Fruit fly (Drosophila melanogaster) whole organism, embryonic: ENCODE results near the gene hop.

Experiments
- Bdp1 ChIP-seq: fragments of 200-800 bp; sonication (Bioruptor generic); optimal IDR thresholded peaks from 3 replicates; lab custom pipeline; 2016; ENCODE audit warnings: missing biosample characterization, missing genetic modification characterization
- Bteb2 ChIP-seq: fragments of 200-800 bp; sonication (Bioruptor generic); optimal IDR thresholded peaks from 2 replicates; lab custom pipeline; 2016; ENCODE audit warnings: missing biosample characterization, missing genetic modification characterization
- CG10274 ChIP-seq: fragments of 200-800 bp; sonication (Bioruptor generic); optimal IDR thresholded peaks from 3 replicates; lab custom pipeline; 2017; ENCODE audit warnings: missing biosample characterization, mild to moderate bottlenecking, missing genetic modification characterization
- CG10543 ChIP-seq: fragments of 200-800 bp; sonication (Bioruptor generic); optimal IDR thresholded peaks from 3 replicates; lab custom pipeline; 2017; ENCODE audit warnings: missing biosample characterization, mild to moderate bottlenecking, missing genetic modification characterization, moderate library complexity
- CG13123 ChIP-seq: fragments of 200-800 bp; sonication (Bioruptor generic); optimal IDR thresholded peaks from 2 replicates; lab custom pipeline; 2016; ENCODE audit warnings: missing biosample characterization, missing genetic modification characterization
- CG15479 ChIP-seq: fragments of 200-800 bp; sonication (Bioruptor generic); optimal IDR thresholded peaks from 3 replicates; lab custom pipeline; 2019; ENCODE audit warnings: missing biosample characterization, mild to moderate bottlenecking, missing genetic modification characterization, moderate library complexity
- CG1647 ChIP-seq: fragments of 200-800 bp; sonication (Bioruptor generic); optimal IDR thresholded peaks from 3 replicates; lab custom pipeline; 2016; ENCODE audit warnings: missing biosample characterization, missing genetic modification characterization
- CG2202 ChIP-seq: fragments of 200-800 bp; sonication (Bioruptor generic); optimal IDR thresholded peaks from 2 replicates; lab custom pipeline; 2018; ENCODE audit warnings: missing biosample characterization, mild to moderate bottlenecking, missing genetic modification characterization
- CG31224 ChIP-seq: fragments of 200-800 bp; sonication (Bioruptor generic); IDR thresholded peaks from 2 replicates; pipeline ENCODE4 v1.3.6; 2022; ENCODE audit warnings: missing biosample characterization, missing genetic modification characterization
- CG32772 ChIP-seq: fragments of 200-800 bp; sonication (Bioruptor generic); IDR thresholded peaks from 2 replicates; pipeline ENCODE4 v1.3.6; 2022; ENCODE audit warnings: missing biosample characterization, missing genetic modification characterization
- CG3407 ChIP-seq: fragments of 200-800 bp; sonication (Bioruptor generic); optimal IDR thresholded peaks from 2 replicates; lab custom pipeline; 2018; ENCODE audit warnings: missing biosample characterization, mild to moderate bottlenecking, missing genetic modification characterization
- CG3838 ChIP-seq: fragments of 200-800 bp; sonication (Bioruptor generic); optimal IDR thresholded peaks from 3 replicates; lab custom pipeline; 2016; ENCODE audit warnings: missing biosample characterization, missing genetic modification characterization
- CG6272 ChIP-seq: fragments of 200-800 bp; sonication (Bioruptor generic); IDR thresholded peaks from 2 replicates; pipeline ENCODE4 v1.3.6; 2022; ENCODE audit warnings: missing biosample characterization, missing genetic modification characterization
- CG6683 ChIP-seq: fragments of 200-800 bp; sonication (Bioruptor generic); optimal IDR thresholded peaks from 2 replicates; lab custom pipeline; 2017; ENCODE audit warnings: missing biosample characterization, mild to moderate bottlenecking, missing genetic modification characterization, missing genetic modification reagents
- CG6689 ChIP-seq: fragments of 200-800 bp; sonication (Bioruptor generic); IDR thresholded peaks from 2 replicates; pipeline ENCODE4 v1.3.6; 2022; ENCODE audit warnings: missing biosample characterization, missing genetic modification characterization
- CG6813 ChIP-seq: fragments of 200-800 bp; sonication (Bioruptor generic); optimal IDR thresholded peaks from 2 replicates; lab custom pipeline; 2017; ENCODE audit warnings: missing biosample characterization, missing genetic modification characterization, mild to moderate bottlenecking, moderate library complexity, missing genetic modification reagents
- CG7987 ChIP-seq: fragments of 200-800 bp; sonication (Bioruptor generic); optimal IDR thresholded peaks from 2 replicates; lab custom pipeline; 2018; ENCODE audit warnings: missing biosample characterization, mild to moderate bottlenecking, missing genetic modification characterization, moderate library complexity
- CG9876 ChIP-seq: fragments of 200-800 bp; sonication (Bioruptor generic); optimal IDR thresholded peaks from 2 replicates; lab custom pipeline; 2016; ENCODE audit warnings: missing biosample characterization, missing genetic modification characterization
- Dip2 ChIP-seq: fragments of 200-800 bp; sonication (Bioruptor generic); IDR thresholded peaks from 2 replicates; pipeline ENCODE4 v1.3.6; 2022; ENCODE audit warnings: missing biosample characterization, missing genetic modification characterization
- Dp ChIP-seq: fragments of 200-800 bp; sonication (Bioruptor generic); optimal IDR thresholded peaks from 2 replicates; lab custom pipeline; 2018; ENCODE audit warnings: missing biosample characterization, mild to moderate bottlenecking, missing genetic modification characterization, moderate library complexity
- Dref ChIP-seq: fragments of 200-800 bp; sonication (Bioruptor generic); IDR thresholded peaks from 2 replicates; pipeline ENCODE4 v1.3.6; 2022; ENCODE audit warnings: missing biosample characterization, missing genetic modification characterization
- Drgx ChIP-seq: fragments of 200-800 bp; sonication (Bioruptor generic); IDR thresholded peaks from 2 replicates; pipeline ENCODE4 v1.3.6; 2022; ENCODE audit warnings: missing biosample characterization, missing genetic modification characterization
- Fer3 ChIP-seq: fragments of 200-800 bp; sonication (Bioruptor generic); optimal IDR thresholded peaks from 2 replicates; lab custom pipeline; 2018; ENCODE audit warnings: missing biosample characterization, mild to moderate bottlenecking, missing genetic modification characterization, moderate library complexity
- HLH3B ChIP-seq: fragments of 200-800 bp; sonication (Bioruptor generic); IDR thresholded peaks from 2 replicates; pipeline ENCODE4 v1.3.6; 2022; ENCODE audit warnings: missing biosample characterization, missing genetic modification characterization
- Hmr ChIP-seq: fragments of 200-800 bp; sonication (Bioruptor generic); optimal IDR thresholded peaks from 3 replicates; lab custom pipeline; 2017; ENCODE audit warnings: mild to moderate bottlenecking, missing biosample characterization, missing genetic modification reagents, missing genetic modification characterization
- Hr39 ChIP-seq: fragments of >200 bp; optimal IDR thresholded peaks from 2 replicates; lab custom pipeline; 2017
- MTF-1 ChIP-seq: fragments of 200-800 bp; sonication (Bioruptor generic); optimal IDR thresholded peaks from 2 replicates; lab custom pipeline; 2018; ENCODE audit warnings: missing biosample characterization, mild to moderate bottlenecking, missing genetic modification characterization, borderline replicate concordance
- NFAT ChIP-seq: fragments of 200-800 bp; sonication (Bioruptor generic); IDR thresholded peaks from 2 replicates; pipeline ENCODE4 v1.3.6; 2022; ENCODE audit warnings: missing biosample characterization, missing genetic modification characterization
- Sry-β ChIP-seq: fragments of 200-800 bp; sonication (Bioruptor generic); optimal IDR thresholded peaks from 2 replicates; lab custom pipeline; 2018; ENCODE audit warnings: missing biosample characterization, mild to moderate bottlenecking, missing genetic modification characterization, moderate library complexity
- ase ChIP-seq: fragments of 200-800 bp; sonication (Bioruptor generic); IDR thresholded peaks from 3 replicates; pipeline ENCODE4 v1.3.6; 2022; ENCODE audit warnings: missing biosample characterization, missing genetic modification characterization
- bowl ChIP-seq: fragments of 200-800 bp; sonication (Bioruptor generic); IDR thresholded peaks from 2 replicates; pipeline ENCODE4 v1.3.6; 2022; ENCODE audit warnings: missing biosample characterization, missing genetic modification characterization
- br ChIP-seq: fragments of >200 bp; optimal IDR thresholded peaks from 2 replicates; lab custom pipeline; 2017
- chinmo ChIP-seq: fragments of 200-800 bp; sonication (Bioruptor generic); IDR thresholded peaks from 4 replicates; pipeline ENCODE4 v1.3.6; 2022; ENCODE audit warnings: missing biosample characterization, missing genetic modification characterization; ENCODE audit not compliant: partially characterized antibody
- corto ChIP-seq: fragments of 200-800 bp; sonication (Bioruptor generic); optimal IDR thresholded peaks from 2 replicates; lab custom pipeline; 2016; ENCODE audit warnings: missing biosample characterization, mild to moderate bottlenecking, missing genetic modification characterization, moderate library complexity
- crp ChIP-seq, 2 experiments: fragments of 200-800 bp; sonication (Bioruptor generic); optimal IDR thresholded peaks; 2 replicates in 1 of 2; 3 replicates in 1 of 2; lab custom pipeline; 2017; ENCODE audit warnings: missing biosample characterization in 2 of 2, missing genetic modification characterization in 2 of 2, mild to moderate bottlenecking in 1 of 2, moderate library complexity in 1 of 2
- ewg ChIP-seq: fragments of 200-800 bp; sonication (Bioruptor generic); optimal IDR thresholded peaks from 3 replicates; lab custom pipeline; 2017; ENCODE audit warnings: mild to moderate bottlenecking, missing biosample characterization, missing genetic modification reagents, missing genetic modification characterization
- ftz-f1 ChIP-seq: fragments of 200-800 bp; sonication (Bioruptor generic); optimal IDR thresholded peaks from 2 replicates; lab custom pipeline; 2016; ENCODE audit warnings: missing biosample characterization, missing genetic modification characterization
- hb ChIP-seq: fragments of 200-800 bp; sonication (Bioruptor generic); IDR thresholded peaks from 3 replicates; pipeline ENCODE4 v1.3.6; 2022; ENCODE audit warnings: missing biosample characterization, missing genetic modification characterization; ENCODE audit not compliant: partially characterized antibody
- hth ChIP-seq: fragments of >200 bp; optimal IDR thresholded peaks from 2 replicates; lab custom pipeline; 2017; ENCODE audit warnings: inconsistent platforms
- kah ChIP-seq: fragments of 200-800 bp; sonication (Bioruptor generic); optimal IDR thresholded peaks from 2 replicates; lab custom pipeline; 2018; ENCODE audit warnings: missing biosample characterization, mild to moderate bottlenecking, missing genetic modification characterization
- ken ChIP-seq: fragments of 200-800 bp; sonication (Bioruptor generic); IDR thresholded peaks from 3 replicates; pipeline ENCODE4 v1.3.6; 2022; ENCODE audit warnings: missing biosample characterization, missing genetic modification characterization
- lmd ChIP-seq: fragments of 200-800 bp; sonication (Bioruptor generic); IDR thresholded peaks from 2 replicates; pipeline ENCODE4 v1.3.6; 2022; ENCODE audit warnings: missing biosample characterization, missing genetic modification characterization
- lola ChIP-seq, 3 experiments: fragments of >200 bp in 2 of 3; fragments of 200-800 bp in 1 of 3; sonication (Bioruptor generic) in 1 of 3; optimal IDR thresholded peaks; 2 replicates each; lab custom pipeline; 2017 to 2019; ENCODE audit warnings: missing biosample characterization in 3 of 3, missing genetic modification characterization in 3 of 3, mild to moderate bottlenecking in 1 of 3, moderate library complexity in 1 of 3
- nerfin-1 ChIP-seq: fragments of 200-800 bp; sonication (Bioruptor generic); optimal IDR thresholded peaks from 3 replicates; lab custom pipeline; 2019; ENCODE audit warnings: missing biosample characterization, mild to moderate bottlenecking, missing genetic modification characterization, moderate library complexity
- p53 ChIP-seq: fragments of 200-800 bp; sonication (Bioruptor generic); optimal IDR thresholded peaks from 2 replicates; lab custom pipeline; 2016; ENCODE audit warnings: missing biosample characterization, missing genetic modification characterization
- pan ChIP-seq, 4 experiments: fragments of >200 bp in 3 of 4; fragments of 200-800 bp in 1 of 4; sonication (Bioruptor generic) in 1 of 4; optimal IDR thresholded peaks in 3 of 4; IDR thresholded peaks in 1 of 4; 2 replicates each; pipeline versions ENCODE4 v1.3.6 to Lab custom; 2017 to 2022; ENCODE audit warnings: missing biosample characterization in 2 of 4, missing genetic modification characterization in 2 of 4, mixed read lengths in 1 of 4
- scrt ChIP-seq: fragments of 200-800 bp; sonication (Bioruptor generic); optimal IDR thresholded peaks from 2 replicates; lab custom pipeline; 2018; ENCODE audit warnings: missing biosample characterization, mild to moderate bottlenecking, missing genetic modification characterization, moderate library complexity
- sens-2 ChIP-seq: fragments of 200-800 bp; sonication (Bioruptor generic); IDR thresholded peaks from 2 replicates; pipeline ENCODE4 v1.3.6; 2022; ENCODE audit warnings: missing biosample characterization, missing genetic modification characterization
- tap ChIP-seq: fragments of 200-800 bp; optimal IDR thresholded peaks from 3 replicates; lab custom pipeline; 2019; ENCODE audit warnings: missing biosample characterization, mild to moderate bottlenecking, missing genetic modification characterization, moderate library complexity
- wek ChIP-seq: fragments of 200-800 bp; sonication (Bioruptor generic); optimal IDR thresholded peaks from 3 replicates; lab custom pipeline; 2018; ENCODE audit warnings: missing biosample characterization, mild to moderate bottlenecking, missing genetic modification characterization, moderate library complexity
- wor ChIP-seq: fragments of 200-800 bp; sonication (Bioruptor generic); IDR thresholded peaks from 2 replicates; pipeline ENCODE4 v1.3.6; 2022; ENCODE audit warnings: missing biosample characterization, missing genetic modification characterization

hop gene

dm6 chrX:11355708-11356174, 12.2 kb downstream of the hop start, which contains the start of gene dsh (continued):
- no peak for TF ChIP-seq tap (tag; lab: Kevin White, UChicago)
- peak; percentile 3 for TF ChIP-seq nerfin-1
- TF ChIP-seq scrt (GFP tag; lab: Kevin White, UChicago), result no peak
- TF ChIP-seq hth, result no peak
- TF ChIP-seq Fer3 (tag; lab: Kevin White, UChicago), result no peak
- TF ChIP-seq Bteb2 (GFP tag; lab: Kevin White, UChicago), result no peak
- TF ChIP-seq CG1647 (GFP tag; lab: Kevin White, UChicago), result no peak
- no peak for TF ChIP-seq wor (GFP tag; lab: Robert Waterston, UW)
- peak; percentile 23; the same call in 1 of the 2 replicates for TF ChIP-seq CG6689 (GFP tag; lab: Robert Waterston, UW)
- TF ChIP-seq Bdp1 (GFP tag; lab: Kevin White, UChicago), result no peak
- no peak for TF ChIP-seq MTF-1 (GFP tag; lab: Kevin White, UChicago)
- peak; percentile 61 for TF ChIP-seq Dref (GFP tag; lab: Robert Waterston, UW)
- no peak for TF ChIP-seq kah (GFP tag; lab: Kevin White, UChicago)
- no peak for TF ChIP-seq CG7987 (GFP tag; lab: Kevin White, UChicago)
- TF ChIP-seq ase (GFP tag; lab: Robert Waterston, UW), result no peak
- TF ChIP-seq CG3838 (GFP tag; lab: Kevin White, UChicago), result no peak
- TF ChIP-seq CG6272, result no peak
- TF ChIP-seq chinmo (GFP tag; lab: Robert Waterston, UW), result no peak
- TF ChIP-seq ftz-f1 (GFP tag; lab: Kevin White, UChicago), result no peak
- TF ChIP-seq CG13123 (GFP tag; lab: Kevin White, UChicago), result no peak
- TF ChIP-seq corto (GFP tag; lab: Kevin White, UChicago), result no peak
- TF ChIP-seq br (lab: Kevin White, UChicago), result no peak
- TF ChIP-seq CG31224 (GFP tag; lab: Robert Waterston, UW), result no peak
- no peak for TF ChIP-seq sens-2
- TF ChIP-seq CG6813 (GFP tag; lab: Kevin White, UChicago), result no peak
- TF ChIP-seq CG15479, result no peak
- no peak for TF ChIP-seq CG2202
- no peak for TF ChIP-seq CG32772 (GFP tag; lab: Robert Waterston, UW)
- no peak for TF ChIP-seq Hmr (GFP tag; lab: Kevin White, UChicago)
- no peak for TF ChIP-seq NFAT (GFP tag; lab: Robert Waterston, UW)
- no peak for TF ChIP-seq HLH3B (GFP tag; lab: Robert Waterston, UW)
- TF ChIP-seq CG3407 (GFP tag; lab: Kevin White, UChicago), result no peak
- no peak for TF ChIP-seq CG9876 (GFP tag; lab: Kevin White, UChicago)
- TF ChIP-seq lola (GFP tag; optimal IDR thresholded peaks at IDR 0.05; lab: Kevin White, UChicago), result no peak
- no peak for TF ChIP-seq Hr39 (lab: Kevin White, UChicago)
- no peak for TF ChIP-seq bowl (GFP tag; lab: Robert Waterston, UW)
- TF ChIP-seq Dip2 (GFP tag; lab: Robert Waterston, UW), result no peak
- no peak for TF ChIP-seq pan (optimal IDR thresholded peaks at IDR 0.05; lab: Kevin White, UChicago)
- no peak for TF ChIP-seq pan (GFP tag; optimal IDR thresholded peaks at IDR 0.05 in 1 of 2, IDR thresholded peaks at IDR 0.05 in 1 of 2)
- TF ChIP-seq Sry-β, result no peak
- no peak for TF ChIP-seq ewg
- TF ChIP-seq crp (GFP tag; optimal IDR thresholded peaks at IDR 0.05; lab: Kevin White, UChicago), result no peak
- no peak for TF ChIP-seq wek (GFP tag; lab: Kevin White, UChicago)
- no peak for TF ChIP-seq hb (GFP tag; lab: Robert Waterston, UW)
- no peak; the same call in 1 of the 2 replicates for TF ChIP-seq lmd (GFP tag; lab: Robert Waterston, UW)
- TF ChIP-seq CG6683 (GFP tag; lab: Kevin White, UChicago), result no peak
- TF ChIP-seq Drgx (GFP tag; lab: Robert Waterston, UW), result no peak
- no peak for TF ChIP-seq CG10274
- peak; percentile 60 for TF ChIP-seq Dp (GFP tag; lab: Kevin White, UChicago)
- no peak for TF ChIP-seq CG10543 (GFP tag; lab: Kevin White, UChicago)
- no peak for TF ChIP-seq ken (GFP tag; lab: Robert Waterston, UW)
- TF ChIP-seq p53 (GFP tag; lab: Kevin White, UChicago), result no peak
